Fruit fly (Drosophila melanogaster) whole organism, prepupa: ENCODE measurements around the gene CG6479.

ENCODE experiments used
- Blimp-1 ChIP-seq: fragments of 200-800 bp; sonication (Bioruptor generic); optimal IDR thresholded peaks from 3 replicates; lab custom pipeline; 2017; ENCODE audit warnings: missing biosample characterization, missing genetic modification characterization, mild to moderate bottlenecking, moderate library complexity, missing genetic modification reagents
- CG10631 ChIP-seq: fragments of 200-800 bp; sonication (Bioruptor generic); optimal IDR thresholded peaks from 2 replicates; lab custom pipeline; 2016; ENCODE audit warnings: missing biosample characterization, missing genetic modification characterization
- CG10669 ChIP-seq: fragments of 200-800 bp; sonication (Bioruptor generic); optimal IDR thresholded peaks from 3 replicates; lab custom pipeline; 2018; ENCODE audit warnings: missing biosample characterization, mild to moderate bottlenecking, missing genetic modification characterization, moderate library complexity
- CG11294 ChIP-seq: fragments of 200-800 bp; sonication (Bioruptor generic); IDR thresholded peaks from 2 replicates; pipeline ENCODE4 v1.3.6; 2022; ENCODE audit warnings: missing biosample characterization, missing genetic modification characterization
- CG11902 ChIP-seq: fragments of 200-800 bp; sonication (Bioruptor generic); optimal IDR thresholded peaks from 3 replicates; lab custom pipeline; 2016; ENCODE audit warnings: missing biosample characterization, missing genetic modification characterization
- CG15336 ChIP-seq: fragments of 200-800 bp; sonication (Bioruptor generic); IDR thresholded peaks from 2 replicates; pipeline ENCODE4 v1.3.6; 2022; ENCODE audit warnings: missing biosample characterization, missing genetic modification characterization
- CG1621 ChIP-seq: fragments of 200-800 bp; sonication (Bioruptor generic); optimal IDR thresholded peaks from 3 replicates; lab custom pipeline; 2018; ENCODE audit warnings: missing biosample characterization, mild to moderate bottlenecking, missing genetic modification characterization
- CG16779 ChIP-seq: fragments of 200-800 bp; sonication (Bioruptor generic); optimal IDR thresholded peaks from 3 replicates; lab custom pipeline; 2017; ENCODE audit warnings: missing biosample characterization, mild to moderate bottlenecking, missing genetic modification characterization
- CG3032 ChIP-seq: fragments of 200-800 bp; optimal IDR thresholded peaks from 2 replicates; lab custom pipeline; 2019; ENCODE audit warnings: missing biosample characterization, mild to moderate bottlenecking, missing genetic modification characterization, moderate library complexity
- CG32006 ChIP-seq: fragments of 200-800 bp; sonication (Bioruptor generic); optimal IDR thresholded peaks from 3 replicates; lab custom pipeline; 2017; ENCODE audit warnings: missing biosample characterization, mild to moderate bottlenecking, missing genetic modification characterization
- CG34406 ChIP-seq: fragments of 200-800 bp; sonication (Bioruptor generic); optimal IDR thresholded peaks from 3 replicates; lab custom pipeline; 2016; ENCODE audit warnings: missing biosample characterization, missing genetic modification characterization
- CG4318 ChIP-seq: fragments of 200-800 bp; sonication (Bioruptor generic); optimal IDR thresholded peaks from 3 replicates; lab custom pipeline; 2017; ENCODE audit warnings: missing biosample characterization, mild to moderate bottlenecking, missing genetic modification characterization
- CG6163 ChIP-seq: fragments of 200-800 bp; sonication (Bioruptor generic); IDR thresholded peaks from 3 replicates; pipeline ENCODE4 v1.3.6; 2022; ENCODE audit warnings: missing biosample characterization, missing genetic modification characterization
- CG6276 ChIP-seq: fragments of 200-800 bp; sonication (Bioruptor generic); optimal IDR thresholded peaks from 2 replicates; lab custom pipeline; 2017; ENCODE audit warnings: missing biosample characterization, mild to moderate bottlenecking, missing genetic modification characterization
- CG6792 ChIP-seq: fragments of 200-800 bp; sonication (Bioruptor generic); optimal IDR thresholded peaks from 3 replicates; lab custom pipeline; 2016; ENCODE audit warnings: missing biosample characterization, missing genetic modification characterization
- CG6808 ChIP-seq: fragments of 200-800 bp; sonication (Bioruptor generic); optimal IDR thresholded peaks from 3 replicates; lab custom pipeline; 2017; ENCODE audit warnings: missing biosample characterization, missing genetic modification characterization, mild to moderate bottlenecking, moderate library complexity, missing genetic modification reagents
- CG6854 ChIP-seq: fragments of 200-800 bp; sonication (Bioruptor generic); optimal IDR thresholded peaks from 2 replicates; lab custom pipeline; 2017; ENCODE audit warnings: missing biosample characterization, mild to moderate bottlenecking, missing genetic modification characterization
- CG7368 ChIP-seq: fragments of 200-800 bp; sonication (Bioruptor generic); optimal IDR thresholded peaks from 3 replicates; lab custom pipeline; 2016; ENCODE audit warnings: missing biosample characterization, missing genetic modification characterization
- CG8319 ChIP-seq: fragments of 200-800 bp; sonication (Bioruptor generic); optimal IDR thresholded peaks from 3 replicates; lab custom pipeline; 2016; ENCODE audit warnings: missing biosample characterization, missing genetic modification characterization
- CG8632 ChIP-seq: fragments of 200-800 bp; sonication (Bioruptor generic); optimal IDR thresholded peaks from 3 replicates; lab custom pipeline; 2016; ENCODE audit warnings: missing biosample characterization, missing genetic modification characterization
- Eip93F ChIP-seq: fragments of 200-800 bp; sonication (Bioruptor generic); optimal IDR thresholded peaks from 2 replicates; lab custom pipeline; 2016; ENCODE audit warnings: missing biosample characterization, mild to moderate bottlenecking, missing genetic modification characterization
- Ets96B ChIP-seq: fragments of 200-800 bp; optimal IDR thresholded peaks from 2 replicates; lab custom pipeline; 2019; ENCODE audit warnings: missing biosample characterization, mild to moderate bottlenecking, missing genetic modification characterization, moderate library complexity
- Gug ChIP-seq: fragments of 200-800 bp; sonication (Bioruptor generic); IDR thresholded peaks from 2 replicates; pipeline ENCODE4 v1.3.6; 2022; ENCODE audit warnings: missing biosample characterization, missing genetic modification characterization
- Lpt ChIP-seq: fragments of 200-800 bp; sonication (Bioruptor generic); optimal IDR thresholded peaks from 3 replicates; lab custom pipeline; 2016; ENCODE audit warnings: missing biosample characterization, missing genetic modification characterization
- OdsH ChIP-seq: fragments of 200-800 bp; sonication (Bioruptor generic); optimal IDR thresholded peaks from 3 replicates; lab custom pipeline; 2016; ENCODE audit warnings: missing biosample characterization, missing genetic modification characterization
- Sox102F ChIP-seq: fragments of 200-800 bp; sonication (Bioruptor generic); optimal IDR thresholded peaks from 2 replicates; lab custom pipeline; 2016; ENCODE audit warnings: missing biosample characterization, mild to moderate bottlenecking, missing genetic modification characterization
- Sox14 ChIP-seq: fragments of 200-800 bp; sonication (Bioruptor generic); optimal IDR thresholded peaks from 3 replicates; lab custom pipeline; 2016; ENCODE audit warnings: missing biosample characterization, missing genetic modification characterization
- Sox15 ChIP-seq: fragments of 200-800 bp; sonication (Bioruptor generic); optimal IDR thresholded peaks from 3 replicates; lab custom pipeline; 2016; ENCODE audit warnings: missing biosample characterization, missing genetic modification characterization
- achi ChIP-seq: fragments of 200-800 bp; sonication (Bioruptor generic); optimal IDR thresholded peaks from 3 replicates; lab custom pipeline; 2016; ENCODE audit warnings: missing biosample characterization, missing genetic modification characterization
- cyc ChIP-seq: fragments of 200-800 bp; sonication (Bioruptor generic); optimal IDR thresholded peaks from 3 replicates; lab custom pipeline; 2016; ENCODE audit warnings: missing biosample characterization, missing genetic modification characterization
- dac ChIP-seq: fragments of 200-800 bp; sonication (Bioruptor generic); optimal IDR thresholded peaks from 2 replicates; lab custom pipeline; 2017; ENCODE audit warnings: missing biosample characterization, mild to moderate bottlenecking, missing genetic modification characterization
- dsx ChIP-seq: fragments of 200-800 bp; optimal IDR thresholded peaks from 3 replicates; lab custom pipeline; 2019; ENCODE audit warnings: missing biosample characterization, mild to moderate bottlenecking, missing genetic modification characterization, moderate library complexity; ENCODE audit not compliant: poor library complexity, severe bottlenecking
- eg ChIP-seq: fragments of 200-800 bp; sonication (Bioruptor generic); IDR thresholded peaks from 3 replicates; pipeline ENCODE4 v1.3.6; 2022; ENCODE audit warnings: missing biosample characterization, missing genetic modification characterization
- esn ChIP-seq: fragments of 200-800 bp; sonication (Bioruptor generic); optimal IDR thresholded peaks from 2 replicates; lab custom pipeline; 2016; ENCODE audit warnings: missing biosample characterization, mild to moderate bottlenecking, missing genetic modification characterization, moderate library complexity
- fd85E ChIP-seq: fragments of 200-800 bp; sonication (Bioruptor generic); optimal IDR thresholded peaks from 3 replicates; lab custom pipeline; 2016; ENCODE audit warnings: missing biosample characterization, missing genetic modification characterization
- fkh ChIP-seq: fragments of 200-800 bp; sonication (Bioruptor generic); optimal IDR thresholded peaks from 3 replicates; lab custom pipeline; 2017; ENCODE audit warnings: missing biosample characterization, mild to moderate bottlenecking, missing genetic modification characterization, moderate library complexity
- lz ChIP-seq: fragments of 200-800 bp; sonication (Bioruptor generic); optimal IDR thresholded peaks from 3 replicates; lab custom pipeline; 2016; ENCODE audit warnings: missing biosample characterization, missing genetic modification characterization
- net ChIP-seq: fragments of 200-800 bp; sonication (Bioruptor generic); optimal IDR thresholded peaks from 3 replicates; lab custom pipeline; 2016; ENCODE audit warnings: missing biosample characterization, missing genetic modification characterization
- ss ChIP-seq, 2 experiments: fragments of 200-800 bp; sonication (Bioruptor generic); optimal IDR thresholded peaks; 2 replicates in 1 of 2; 3 replicates in 1 of 2; lab custom pipeline; 2017 to 2018; ENCODE audit warnings: mild to moderate bottlenecking in 2 of 2, missing biosample characterization in 2 of 2, missing genetic modification characterization in 2 of 2, moderate library complexity in 1 of 2
- topi ChIP-seq: fragments of 200-800 bp; sonication (Bioruptor generic); optimal IDR thresholded peaks from 3 replicates; lab custom pipeline; 2016; ENCODE audit warnings: missing biosample characterization, missing genetic modification characterization
- vri ChIP-seq: fragments of 200-800 bp; sonication (Bioruptor generic); optimal IDR thresholded peaks from 3 replicates; lab custom pipeline; 2016; ENCODE audit warnings: missing biosample characterization, mild to moderate bottlenecking, missing genetic modification characterization

Gene CG6479

DNA sequence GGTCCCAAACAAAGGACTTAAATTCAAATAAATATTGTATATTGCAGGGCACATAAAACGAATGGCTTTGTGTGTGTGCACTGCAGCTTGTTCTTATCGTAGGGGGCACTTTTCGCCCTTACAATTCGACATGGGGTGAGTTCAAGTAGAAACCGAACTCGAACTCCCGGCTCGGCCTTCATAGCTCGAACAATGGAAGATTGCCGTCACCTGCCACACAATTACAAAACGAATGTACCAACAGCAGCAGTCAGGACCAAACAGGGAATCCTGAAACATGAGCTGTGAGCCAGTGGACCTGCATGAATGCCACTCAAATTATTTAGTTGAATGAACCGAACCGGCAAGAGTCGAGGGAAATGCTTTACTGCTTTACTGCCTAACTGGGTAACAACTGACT lies 22.9 kb upstream of the CG6479 start:
- TF ChIP-seq Blimp-1 (GFP tag; lab: Kevin White, UChicago) (no peak), CG6163 (GFP tag; lab: Robert Waterston, UW) (no peak), topi (GFP tag; lab: Kevin White, UChicago) (no peak), CG10669 (GFP tag; lab: Kevin White, UChicago) (no peak), Eip93F (GFP tag; lab: Kevin White, UChicago) (no peak), cyc (GFP tag; lab: Kevin White, UChicago) (no peak), lz (GFP tag; lab: Kevin White, UChicago) (no peak), achi (GFP tag; lab: Kevin White, UChicago) (no peak), CG11294 (GFP tag; lab: Robert Waterston, UW) (no peak), esn (no peak), CG8632 (no peak), Gug (GFP tag; lab: Robert Waterston, UW) (no peak), dsx (no peak), fkh (GFP tag; lab: Kevin White, UChicago) (no peak), Sox102F (GFP tag; lab: Kevin White, UChicago) (no peak), CG16779 (tag; lab: Kevin White, UChicago) (no peak), CG4318 (GFP tag; lab: Kevin White, UChicago) (no peak), eg (GFP tag; lab: Robert Waterston, UW) (no peak), CG7368 (GFP tag; lab: Kevin White, UChicago) (no peak)

DNA sequence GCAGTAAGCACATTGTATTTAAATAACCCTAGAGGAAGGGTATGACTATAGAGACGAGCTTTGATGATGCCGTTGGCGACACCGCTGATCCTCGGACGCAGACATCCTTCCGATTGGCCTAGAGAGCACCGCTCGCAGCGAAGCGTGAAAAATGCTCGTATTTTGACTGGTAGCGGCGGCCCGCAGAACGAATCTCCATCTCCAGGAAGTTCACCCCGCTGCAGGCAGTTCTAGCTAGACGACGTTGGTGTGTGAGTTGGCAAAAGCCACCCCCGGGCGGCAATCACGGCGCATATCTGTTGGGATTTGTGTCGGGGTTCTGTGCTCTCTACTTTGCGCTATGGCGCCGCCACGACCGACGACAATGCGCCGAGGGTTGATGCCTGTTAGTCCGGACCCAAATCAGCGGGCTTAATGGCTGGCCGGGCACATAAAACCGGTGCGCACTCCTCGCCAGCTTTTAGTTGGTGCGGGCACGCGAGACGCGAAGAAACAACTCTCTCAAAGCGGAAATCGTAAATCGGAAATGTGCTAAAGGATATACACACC lies 20.2 kb upstream of the CG6479 start, which contains the start of gene tap:
TSS of gene tap (plus strand) at position 458 of the 549 bp plus-strand sequence.
- TF ChIP-seq CG8319 (GFP tag; lab: Kevin White, UChicago) (no peak), CG15336 (GFP tag; lab: Robert Waterston, UW) (no peak), CG6792 (GFP tag; lab: Kevin White, UChicago) (no peak), CG6163 (GFP tag; lab: Robert Waterston, UW) (no peak), CG1621 (no peak), CG10631 (no peak), CG10669 (GFP tag; lab: Kevin White, UChicago) (no peak), CG8632 (no peak), Ets96B (no peak), Lpt (no peak), ss (GFP tag; optimal IDR thresholded peaks at IDR 0.05; lab: Kevin White, UChicago) (no peak), Sox15 (no peak), esn (no peak)

DNA sequence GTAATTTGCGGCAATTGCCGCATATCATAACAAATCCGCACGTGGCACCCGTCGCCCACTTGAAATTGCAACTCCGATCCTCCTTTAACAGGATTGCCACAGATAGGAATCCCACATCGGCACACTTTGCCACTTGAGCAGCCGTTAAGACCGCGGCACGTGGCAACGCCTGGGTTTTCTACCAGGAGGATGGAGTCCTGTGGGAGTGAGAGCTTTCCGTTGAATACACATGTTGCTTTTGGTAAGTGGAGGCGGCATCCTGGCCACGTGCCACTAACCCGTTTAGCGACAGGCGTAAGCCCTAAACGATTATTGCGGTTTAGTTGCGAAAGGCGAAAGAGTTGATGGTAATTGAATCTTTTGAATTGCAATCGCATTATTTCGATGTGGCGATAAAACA lies 19.4 kb upstream of the CG6479 start:
- TF ChIP-seq CG3032 (tag; lab: Kevin White, UChicago), result no peak
- no peak for TF ChIP-seq dac
- no peak for TF ChIP-seq CG6276 (GFP tag; lab: Kevin White, UChicago)
- no peak for TF ChIP-seq vri (GFP tag; lab: Kevin White, UChicago)
- no peak for TF ChIP-seq CG11902 (GFP tag; lab: Kevin White, UChicago)
- no peak for TF ChIP-seq Lpt
- TF ChIP-seq CG6854 (GFP tag; lab: Kevin White, UChicago), result no peak
- TF ChIP-seq esn, result no peak
- no peak for TF ChIP-seq cyc (GFP tag; lab: Kevin White, UChicago)
- TF ChIP-seq eg (GFP tag; lab: Robert Waterston, UW), result no peak
- TF ChIP-seq CG8632, result no peak
- TF ChIP-seq CG10669 (GFP tag; lab: Kevin White, UChicago), result no peak

DNA sequence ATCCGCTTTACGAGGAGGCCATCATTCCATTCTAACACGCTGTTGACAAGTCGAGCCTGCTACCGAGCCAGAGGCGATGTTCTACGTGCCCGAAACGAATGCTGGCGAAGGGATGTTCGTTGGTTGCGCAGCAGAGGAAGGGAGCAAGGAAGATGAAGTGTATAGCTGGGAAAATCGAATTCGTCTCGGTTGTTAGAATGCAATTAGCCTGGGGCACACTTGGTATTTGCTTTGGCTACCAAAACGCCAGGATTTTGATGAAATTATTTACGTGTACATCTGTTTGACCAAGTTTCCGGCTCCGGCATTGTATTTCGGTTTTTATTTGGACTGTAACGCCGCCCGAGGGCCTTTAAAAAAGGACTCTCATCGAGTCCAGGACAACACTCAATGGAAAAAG lies 18.4 kb upstream of the CG6479 start:
- no peak for TF ChIP-seq CG34406 (GFP tag; lab: Kevin White, UChicago)
- no peak for TF ChIP-seq CG4318 (GFP tag; lab: Kevin White, UChicago)
- TF ChIP-seq Sox14 (GFP tag; lab: Kevin White, UChicago), result no peak
- TF ChIP-seq CG6808 (GFP tag; lab: Kevin White, UChicago), result no peak
- no peak for TF ChIP-seq OdsH (GFP tag; lab: Kevin White, UChicago)
- TF ChIP-seq fd85E, result no peak
- TF ChIP-seq net, result no peak
- TF ChIP-seq CG15336 (GFP tag; lab: Robert Waterston, UW), result no peak
- no peak for TF ChIP-seq CG6854 (GFP tag; lab: Kevin White, UChicago)
- TF ChIP-seq CG1621, result no peak
- TF ChIP-seq dac, result no peak
- no peak for TF ChIP-seq esn
- TF ChIP-seq CG32006 (GFP tag; lab: Kevin White, UChicago), result no peak
- TF ChIP-seq achi (GFP tag; lab: Kevin White, UChicago), result no peak
